Fruit fly (Drosophila melanogaster): ENCODE data around the gene Ctl2.
A peak's percentile ranks its signal among the peaks of the same experiment; 100 is the strongest.

Gene Ctl2

dm6 chr3R:29153197-29153644 is 30.1 kb downstream of the Ctl2 start, which contains the start of the genes Slbp and Rpn2 (continued):
- no peak for TF ChIP-seq ken (GFP tag; IDR thresholded peaks at IDR 0.05)
- TF ChIP-seq oc (tag; optimal IDR thresholded peaks at IDR 0.05), result no peak
- TF ChIP-seq slp2 (GFP tag; optimal IDR thresholded peaks at IDR 0.05), result peak; percentile 16
- TF ChIP-seq CG13894 (tag; optimal IDR thresholded peaks at IDR 0.05), result no peak
- no peak for TF ChIP-seq fd64A (GFP tag; optimal IDR thresholded peaks at IDR 0.05)
- peak; percentile 31 for TF ChIP-seq CG18262 (tag; optimal IDR thresholded peaks at IDR 0.05)
- TF ChIP-seq CG7786 (GFP tag; optimal IDR thresholded peaks at IDR 0.05), result peak; percentile 55
- TF ChIP-seq CG3065 (GFP tag; optimal IDR thresholded peaks at IDR 0.05), result no peak
- TF ChIP-seq CG9727 (GFP tag; optimal IDR thresholded peaks at IDR 0.05), result peak; percentile 45
- TF ChIP-seq CG15601 (tag; optimal IDR thresholded peaks at IDR 0.05), result peak; percentile 10
- peak; percentile 1 for TF ChIP-seq HHEX (GFP tag; optimal IDR thresholded peaks at IDR 0.05)
- peak; percentile 99 for TF ChIP-seq CG10267 (tag; optimal IDR thresholded peaks at IDR 0.05)
- no peak for TF ChIP-seq CG16779 (GFP tag; IDR thresholded peaks at IDR 0.05)
- no peak for TF ChIP-seq CG6254 (GFP tag; optimal IDR thresholded peaks at IDR 0.05)
- peak; percentile 36 for TF ChIP-seq CG12744 (GFP tag; optimal IDR thresholded peaks at IDR 0.05)
- no peak for TF ChIP-seq pfk (GFP tag; optimal IDR thresholded peaks at IDR 0.05)
- TF ChIP-seq CG10565 (GFP tag; optimal IDR thresholded peaks at IDR 0.05), result no peak
- no peak for TF ChIP-seq croc (GFP tag; conservative IDR thresholded peaks at IDR 0.05)
- peak; percentile 49 for TF ChIP-seq CG8924 (tag; optimal IDR thresholded peaks at IDR 0.05)
- no peak for TF ChIP-seq wdn (GFP tag; IDR thresholded peaks at IDR 0.05)
- TF ChIP-seq D19A (tag; optimal IDR thresholded peaks at IDR 0.05), result no peak
- peak; percentile 75 for TF ChIP-seq CG2120 (GFP tag; optimal IDR thresholded peaks at IDR 0.05)
- peak; percentile 9 for TF ChIP-seq dmrt11E (tag; optimal IDR thresholded peaks at IDR 0.05)
- no peak for TF ChIP-seq CG12071 (GFP tag; optimal IDR thresholded peaks at IDR 0.05)
- TF ChIP-seq Usf (GFP tag; optimal IDR thresholded peaks at IDR 0.05), result no peak
- TF ChIP-seq bbx (GFP tag; IDR thresholded peaks at IDR 0.05; ENCODE audit: partially characterized antibody), result peak; percentile 90
- TF ChIP-seq sd (tag; optimal IDR thresholded peaks at IDR 0.05), result no peak
- no peak for TF ChIP-seq CG3838 (GFP tag; optimal IDR thresholded peaks at IDR 0.05)
- peak; percentile 43 for TF ChIP-seq chn (GFP tag; optimal IDR thresholded peaks at IDR 0.05)
- TF ChIP-seq Dll (GFP tag; IDR thresholded peaks at IDR 0.05; ENCODE audit: partially characterized antibody), result peak; percentile 97
- peak; percentile 20 for TF ChIP-seq tin (GFP tag; optimal IDR thresholded peaks at IDR 0.05)
- no peak for TF ChIP-seq Drgx (GFP tag; IDR thresholded peaks at IDR 0.05)
- no peak for TF ChIP-seq GATAe (GFP tag; conservative IDR thresholded peaks at IDR 0.05)
- TF ChIP-seq E2f1 (GFP tag; IDR thresholded peaks at IDR 0.05), result peak; percentile 56; the same call in 1 of the 2 replicates
- peak; percentile 95 for TF ChIP-seq Bgb (GFP tag; IDR thresholded peaks at IDR 0.05; ENCODE audit: partially characterized antibody)
- TF ChIP-seq Adf1 (GFP tag; IDR thresholded peaks at IDR 0.05), result no peak
- peak; percentile 68 for TF ChIP-seq pho (GFP tag; optimal IDR thresholded peaks at IDR 0.05)
- TF ChIP-seq BEAF-32 (GFP tag; optimal IDR thresholded peaks at IDR 0.05), result peak; percentile 97
- TF ChIP-seq CG2875 (GFP tag; optimal IDR thresholded peaks at IDR 0.05), result no peak
- TF ChIP-seq row (GFP tag; IDR thresholded peaks at IDR 0.05), result peak; percentile 58; the same call in 2 of the 3 replicates
- peak; percentile 66 for TF ChIP-seq CG8359 (GFP tag; optimal IDR thresholded peaks at IDR 0.05; ENCODE audit: borderline replicate concordance)
- TF ChIP-seq sc (optimal IDR thresholded peaks at IDR 0.05), result no peak
- TF ChIP-seq sc (GFP tag; optimal IDR thresholded peaks at IDR 0.05), result no peak
- TF ChIP-seq crc (GFP tag; optimal IDR thresholded peaks at IDR 0.05), result no peak
- no peak for TF ChIP-seq fru (optimal IDR thresholded peaks at IDR 0.05)
- no peak for TF ChIP-seq H15 (GFP tag; IDR thresholded peaks at IDR 0.05)
- TF ChIP-seq Eip74EF (GFP tag; optimal IDR thresholded peaks at IDR 0.05), result no peak
- TF ChIP-seq Elba2 (GFP tag; optimal IDR thresholded peaks at IDR 0.05), result peak; percentile 40
- peak; percentile 68 for TF ChIP-seq maf-S (GFP tag; optimal IDR thresholded peaks at IDR 0.05)
- TF ChIP-seq aop (GFP tag; IDR thresholded peaks at IDR 0.05), result no peak
- no peak for TF ChIP-seq pb (GFP tag; optimal IDR thresholded peaks at IDR 0.05)
